Worm (Caenorhabditis elegans) whole organism, L4 larva: ENCODE data around the gene R01H10.4.

Experiments used
- D1046.2 ChIP-seq: fragments of 200-800 bp; sonication (Bioruptor generic); IDR thresholded peaks from 2 replicates; pipeline ENCODE4 v1.3.6; 2022; ENCODE audit warnings: missing genetic modification characterization, missing compliant biosample characterization
- T26A8.4 ChIP-seq: fragments of 200-800 bp; sonication (Bioruptor generic); IDR thresholded peaks from 2 replicates; pipeline ENCODE4 v1.3.6; 2022; ENCODE audit warnings: missing genetic modification characterization, missing compliant biosample characterization
- aha-1 ChIP-seq: fragments of 150-350 bp; peaks from one replicate; lab custom pipeline; 2014; ENCODE audit warnings: missing biosample characterization, missing genetic modification characterization
- aly-2 ChIP-seq: sonication (generic microtip); optimal IDR thresholded peaks from 2 replicates; lab custom pipeline; 2018; ENCODE audit warnings: missing biosample characterization, missing genetic modification characterization
- ceh-44 ChIP-seq: fragments of 200-800 bp; sonication (Bioruptor generic); IDR thresholded peaks from 2 replicates; pipeline ENCODE4 v1.3.6; 2022; ENCODE audit warnings: missing genetic modification reagents, missing genetic modification characterization, missing compliant biosample characterization
- ctbp-1 ChIP-seq: fragments of 200-800 bp; sonication (Bioruptor generic); IDR thresholded peaks from 2 replicates; pipeline ENCODE4 v1.3.6; 2022; ENCODE audit warnings: missing genetic modification reagents, missing genetic modification characterization, missing compliant biosample characterization
- daf-12 ChIP-seq: fragments of 150-350 bp; optimal IDR thresholded peaks from 2 replicates; lab custom pipeline; 2014; ENCODE audit warnings: missing biosample characterization, missing genetic modification reagents, missing genetic modification characterization
- daf-16 ChIP-seq, 3 experiments: sonication (generic microtip); optimal IDR thresholded peaks; 2 replicates each; lab custom pipeline; 2016 to 2017; ENCODE audit warnings: missing genetic modification characterization in 3 of 3, missing genetic modification reagents in 3 of 3, mild to moderate bottlenecking in 2 of 3, missing compliant biosample characterization in 2 of 3, missing biosample characterization in 1 of 3, moderate library complexity in 1 of 3
- dmd-9 ChIP-seq: fragments of 200-800 bp; sonication (Bioruptor generic); IDR thresholded peaks from 2 replicates; pipeline ENCODE4 v1.3.6; 2022; ENCODE audit warnings: missing genetic modification reagents, missing genetic modification characterization, missing compliant biosample characterization
- dpl-1 ChIP-seq: fragments of 150-350 bp; optimal IDR thresholded peaks from 2 replicates; lab custom pipeline; 2014; ENCODE audit warnings: missing biosample characterization, missing genetic modification reagents, missing genetic modification characterization
- duxl-1 ChIP-seq: sonication (generic microtip); optimal IDR thresholded peaks from 2 replicates; lab custom pipeline; 2016; ENCODE audit warnings: mild to moderate bottlenecking, missing genetic modification characterization, moderate library complexity, missing compliant biosample characterization; ENCODE audit not compliant: poor library complexity
- egl-43 ChIP-seq: fragments of 200-800 bp; sonication (Bioruptor generic); IDR thresholded peaks from 2 replicates; pipeline ENCODE4 v1.3.6; 2022; ENCODE audit warnings: missing genetic modification reagents, missing genetic modification characterization, missing compliant biosample characterization
- hif-1 ChIP-seq, 2 experiments: sonication (generic microtip); optimal IDR thresholded peaks; 2 replicates each; lab custom pipeline; 2016 to 2017; ENCODE audit warnings: missing compliant biosample characterization in 2 of 2, missing genetic modification characterization in 2 of 2, missing genetic modification reagents in 2 of 2, missing genotype in 2 of 2, mild to moderate bottlenecking in 1 of 2
- hlh-11 ChIP-seq: fragments of 200-800 bp; sonication (Bioruptor generic); optimal IDR thresholded peaks from 2 replicates; lab custom pipeline; 2018; ENCODE audit warnings: mild to moderate bottlenecking, missing genetic modification characterization, missing compliant biosample characterization
- hmg-1.1 ChIP-seq: fragments of 200-800 bp; sonication (Bioruptor generic); IDR thresholded peaks from 2 replicates; pipeline ENCODE4 v1.3.6; 2022; ENCODE audit warnings: missing genetic modification reagents, missing genetic modification characterization, missing compliant biosample characterization
- lin-15B ChIP-seq: fragments of 150-350 bp; sonication (generic microtip); optimal IDR thresholded peaks from 3 replicates; lab custom pipeline; 2014; ENCODE audit warnings: missing biosample characterization, missing genetic modification characterization
- lin-29 ChIP-seq: fragments of 200-800 bp; sonication (Bioruptor generic); IDR thresholded peaks from 2 replicates; pipeline ENCODE4 v1.3.6; 2022; ENCODE audit warnings: missing genetic modification reagents, missing genetic modification characterization, missing compliant biosample characterization
- lin-38 ChIP-seq: fragments of 200-800 bp; sonication (Bioruptor generic); IDR thresholded peaks from 2 replicates; pipeline ENCODE4 v1.3.6; 2022; ENCODE audit warnings: missing genetic modification reagents, missing genetic modification characterization, missing compliant biosample characterization
- lsy-2 ChIP-seq, 2 experiments: fragments of 150-350 bp in 1 of 2; sonication (generic microtip) in 1 of 2; optimal IDR thresholded peaks; 2 replicates each; lab custom pipeline; 2014 to 2017; ENCODE audit warnings: missing biosample characterization in 2 of 2, missing genetic modification characterization in 2 of 2
- madf-9 ChIP-seq: fragments of 200-800 bp; sonication (Bioruptor generic); conservative IDR thresholded peaks from 2 replicates; pipeline ENCODE4 v1.3.6; 2022; ENCODE audit warnings: missing genetic modification reagents, missing genetic modification characterization, missing compliant biosample characterization
- mdl-1 ChIP-seq, 2 experiments: fragments of 150-350 bp in 1 of 2; sonication (generic microtip) in 1 of 2; optimal IDR thresholded peaks; 2 replicates each; lab custom pipeline; 2014 to 2017; ENCODE audit warnings: missing biosample characterization in 2 of 2, missing genetic modification characterization in 2 of 2
- mes-2 ChIP-seq: sonication (generic microtip); optimal IDR thresholded peaks from 2 replicates; lab custom pipeline; 2016; ENCODE audit warnings: missing genotype, mild to moderate bottlenecking, missing genetic modification characterization, missing compliant biosample characterization; ENCODE audit not compliant: poor library complexity, severe bottlenecking
- nhr-10 ChIP-seq: fragments of 150-350 bp; optimal IDR thresholded peaks from 2 replicates; lab custom pipeline; 2014; ENCODE audit warnings: missing biosample characterization, missing genetic modification characterization
- nhr-28 ChIP-seq: fragments of 150-350 bp; optimal IDR thresholded peaks from 2 replicates; lab custom pipeline; 2014; ENCODE audit warnings: missing biosample characterization, missing genetic modification characterization
- nhr-42 ChIP-seq: fragments of 200-800 bp; sonication (Bioruptor generic); IDR thresholded peaks from 2 replicates; pipeline ENCODE4 v1.3.6; 2022; ENCODE audit warnings: missing genetic modification characterization, missing compliant biosample characterization
- nhr-48 ChIP-seq: sonication (generic microtip); optimal IDR thresholded peaks from 2 replicates; lab custom pipeline; 2016; ENCODE audit warnings: mild to moderate bottlenecking, missing genetic modification characterization, missing compliant biosample characterization
- nhr-77 ChIP-seq: fragments of 150-350 bp; optimal IDR thresholded peaks from 2 replicates; lab custom pipeline; 2014; ENCODE audit warnings: missing biosample characterization, missing genetic modification characterization
- pqm-1 ChIP-seq: sonication (generic microtip); optimal IDR thresholded peaks from 2 replicates; lab custom pipeline; 2017; ENCODE audit warnings: missing biosample characterization, missing genetic modification characterization
- set-16 ChIP-seq: fragments of 200-800 bp; sonication (Bioruptor generic); IDR thresholded peaks from 2 replicates; pipeline ENCODE4 v1.3.6; 2022; ENCODE audit warnings: missing genetic modification reagents, missing genetic modification characterization, missing compliant biosample characterization
- unc-62 ChIP-seq, 3 experiments: fragments of 150-350 bp in 1 of 3; sonication (generic microtip); optimal IDR thresholded peaks in 2 of 3; peaks in 1 of 3; 1 replicate in 1 of 3; 2 replicates in 2 of 3; lab custom pipeline; 2014 to 2017; ENCODE audit warnings: missing biosample characterization in 3 of 3, missing genetic modification characterization in 3 of 3, missing genetic modification reagents in 3 of 3, missing genotype in 1 of 3

Gene R01H10.4

ce11 chrIII:10240073-10240472 is 14.5 kb upstream of the R01H10.4 start:
- TF ChIP-seq aha-1 (tag; lab: Kevin White, UChicago) = peak; percentile 91
- TF ChIP-seq dmd-9 (GFP tag; lab: Robert Waterston, UW) = no peak

- TF ChIP-seq hlh-11 (peak; percentile 14), aly-2 (tag; lab: Kevin White, UChicago) (no peak), mdl-1 (tag; optimal IDR thresholded peaks at IDR 0.05; lab: Kevin White, UChicago) (peak in 1 of 2 experiments; percentile 45), unc-62 (GFP tag; optimal IDR thresholded peaks at IDR 0.05 in 1 of 2; lab: Kevin White, UChicago) (peak in 1 of 2 experiments; percentile 69), unc-62 (tag; optimal IDR thresholded peaks at IDR 0.05; lab: Kevin White, UChicago) (no peak)
These were observed 13.2 kb upstream of the R01H10.4 start for ce11 chrIII:10241332-10241829.

ce11 chrIII:10244013-10244412 is 10.6 kb upstream of the R01H10.4 start:
- TF ChIP-seq lin-29 (GFP tag; lab: Robert Waterston, UW) (no peak), aha-1 (tag; lab: Kevin White, UChicago) (peak; percentile 95)

DNA sequence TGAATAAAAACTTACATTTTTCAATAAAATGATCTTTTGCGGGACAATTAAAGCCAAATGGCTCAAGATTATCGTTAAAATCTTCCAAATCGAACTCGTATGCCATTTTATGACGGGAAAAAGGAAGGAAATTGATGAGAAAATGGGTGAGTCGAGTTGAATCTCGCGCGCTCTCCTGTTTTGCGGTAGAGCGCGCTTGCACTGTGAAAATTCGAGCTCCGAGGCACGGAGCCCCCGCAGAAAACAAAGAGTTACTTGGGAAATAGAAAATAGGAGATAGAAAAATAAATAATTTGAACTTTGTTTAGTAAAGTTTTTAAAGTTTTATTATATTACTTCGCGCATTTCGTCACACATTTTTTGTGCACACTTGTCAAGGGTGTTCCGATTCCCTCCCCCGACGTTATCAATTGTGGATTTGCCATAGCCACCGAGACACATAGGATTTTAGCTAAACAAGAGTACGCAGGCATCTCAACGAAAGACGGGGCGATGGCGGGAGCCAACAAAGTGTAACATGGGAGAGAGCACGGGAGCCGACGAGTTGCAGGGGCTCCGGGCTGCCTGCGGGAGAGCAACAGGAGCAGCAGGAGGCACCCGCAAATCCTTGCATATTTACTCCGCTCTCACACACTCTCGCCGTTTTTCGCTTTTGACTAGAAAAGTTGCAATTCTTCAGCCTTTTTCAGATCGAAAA is 6.0 kb upstream of the R01H10.4 start, which contains the start of the genes div-1 and cor-1:
Gene div-1 (minus strand): TSS at position 119 of the 697 bp plus-strand sequence.
Gene cor-1 (plus strand): TSS at position 671 of the 697 bp plus-strand sequence.
- TF ChIP-seq nhr-28 (tag; lab: Kevin White, UChicago) (peak; percentile 12), egl-43 (peak; percentile 62; the same call in 1 of the 2 replicates), set-16 (GFP tag; lab: Robert Waterston, UW) (peak; percentile 75), mes-2 (tag; lab: Kevin White, UChicago) (peak; percentile 73), hlh-11 (peak; percentile 23), mdl-1 (tag; optimal IDR thresholded peaks at IDR 0.05; lab: Kevin White, UChicago) (no peak), nhr-77 (peak; percentile 17), nhr-10 (tag; lab: Kevin White, UChicago) (no peak), unc-62 (GFP tag; optimal IDR thresholded peaks at IDR 0.05 in 1 of 2; lab: Kevin White, UChicago) (peak in 1 of 2 experiments; percentile 90), unc-62 (tag; optimal IDR thresholded peaks at IDR 0.05; lab: Kevin White, UChicago) (no peak), lin-38 (GFP tag; lab: Robert Waterston, UW) (peak; percentile 93), lin-15B (tag; lab: Kevin White, UChicago) (no peak), lsy-2 (tag; optimal IDR thresholded peaks at IDR 0.05; lab: Kevin White, UChicago) (peak in 1 of 2 experiments; percentile 53), dpl-1 (GFP tag; lab: Kevin White, UChicago) (peak; percentile 73), hif-1 (tag; optimal IDR thresholded peaks at IDR 0.05; lab: Kevin White, UChicago) (peak in 1 of 2 experiments; percentile 1)

- TF ChIP-seq mdl-1 (tag; optimal IDR thresholded peaks at IDR 0.05; lab: Kevin White, UChicago) (no peak), aha-1 (tag; lab: Kevin White, UChicago) (peak; percentile 95)
These were observed 3.5 kb upstream of the R01H10.4 start for ce11 chrIII:10251114-10251513.

- TF ChIP-seq nhr-42 (GFP tag; lab: Robert Waterston, UW) (no peak), pqm-1 (no peak), ceh-44 (GFP tag; lab: Robert Waterston, UW) (no peak), egl-43 (0 out of 2 replicates have a peak, but pooled peaks have one; percentile 14), T26A8.4 (GFP tag; lab: Robert Waterston, UW) (no peak), unc-62 (GFP tag; optimal IDR thresholded peaks at IDR 0.05 in 1 of 2; lab: Kevin White, UChicago) (peak in 1 of 2 experiments; percentile 1), unc-62 (tag; optimal IDR thresholded peaks at IDR 0.05; lab: Kevin White, UChicago) (no peak), nhr-48 (tag; lab: Kevin White, UChicago) (no peak), madf-9 (GFP tag; lab: Robert Waterston, UW) (no peak), nhr-28 (tag; lab: Kevin White, UChicago) (no peak), hmg-1.1 (GFP tag; lab: Robert Waterston, UW) (no peak), daf-12 (no peak), ctbp-1 (GFP tag; lab: Robert Waterston, UW) (no peak), aha-1 (tag; lab: Kevin White, UChicago) (no peak), daf-16 (GFP tag; optimal IDR thresholded peaks at IDR 0.05; lab: Kevin White, UChicago) (no peak), daf-16 (tag; optimal IDR thresholded peaks at IDR 0.05; lab: Kevin White, UChicago) (no peak), set-16 (GFP tag; lab: Robert Waterston, UW) (peak; percentile 75), D1046.2 (GFP tag; lab: Robert Waterston, UW) (no peak), duxl-1 (tag; lab: Kevin White, UChicago) (no peak)
These were observed 1.3 kb upstream of the R01H10.4 start for ce11 chrIII:10253334-10253733.
